Worm (Caenorhabditis elegans) whole organism, late embryonic: ENCODE results near the gene ZC13.10.

Source experiments
- ama-1 ChIP-seq: fragments of 150-350 bp; optimal IDR thresholded peaks from 2 replicates; lab custom pipeline; 2014
- nhr-11 ChIP-seq: fragments of 150-350 bp; optimal IDR thresholded peaks from 2 replicates; lab custom pipeline; 2014; ENCODE audit warnings: missing biosample characterization, missing genetic modification characterization
- pax-1 ChIP-seq: fragments of 150-350 bp; optimal IDR thresholded peaks from 2 replicates; lab custom pipeline; 2014; ENCODE audit warnings: missing biosample characterization, missing genetic modification characterization
- pha-4 ChIP-seq: fragments of 150-350 bp; optimal IDR thresholded peaks from 2 replicates; lab custom pipeline; 2018; ENCODE audit warnings: missing biosample characterization, missing genetic modification reagents, missing genetic modification characterization
- tbx-2 ChIP-seq: sonication (generic microtip); optimal IDR thresholded peaks from 2 replicates; lab custom pipeline; 2016; ENCODE audit warnings: missing genetic modification characterization, missing compliant biosample characterization
- ttx-3 ChIP-seq: sonication (generic microtip); optimal IDR thresholded peaks from 2 replicates; lab custom pipeline; 2016; ENCODE audit warnings: missing genetic modification reagents, missing genetic modification characterization, missing compliant biosample characterization

ce11 chrX:949466-949865 is 47.1 kb upstream of the ZC13.10 start:
- TF ChIP-seq ttx-3 (peak; percentile 59), ama-1 (lab: Kevin White, UChicago) (no peak), pax-1 (tag; lab: Kevin White, UChicago) (peak; percentile 58), tbx-2 (tag; lab: Kevin White, UChicago) (peak; percentile 95), nhr-11 (tag; lab: Kevin White, UChicago) (no peak), pha-4 (no peak)
